Comparison of ENCODE assay signal across 1 fruit fly cellular context in genomic region chr2L:865851-866250, dm6.
A peak's percentile ranks its signal among the peaks of the same experiment; 100 is the strongest.
TF ChIP-seq lines count a peak whose summit lies in the region.

No protein-coding gene starts in this region.

TF ChIP-seq in whole organism, embryonic, 481 proteins besides CTCF, POLR2A, EP300 and RAD21 (continued from another document and continues in another):
- TF ChIP-seq ssp (GFP tag; IDR thresholded peaks at IDR 0.05; lab: Robert Waterston, UW) (peak; percentile 90), Hand (GFP tag; optimal IDR thresholded peaks at IDR 0.05; lab: Kevin White, UChicago) (peak; percentile 89), CG13287 (GFP tag; IDR thresholded peaks at IDR 0.05; lab: Robert Waterston, UW; ENCODE audit: partially characterized antibody) (no peak), Chrac-16 (GFP tag; optimal IDR thresholded peaks at IDR 0.05; lab: Kevin White, UChicago) (peak; percentile 96), B-H1 (GFP tag; IDR thresholded peaks at IDR 0.05; lab: Robert Waterston, UW) (peak; percentile 95), CG12391 (tag; optimal IDR thresholded peaks at IDR 0.05; lab: Kevin White, UChicago) (peak; percentile 97), CG6791 (GFP tag; IDR thresholded peaks at IDR 0.05; lab: Robert Waterston, UW; ENCODE audit: partially characterized antibody) (no peak), hth (optimal IDR thresholded peaks at IDR 0.05; lab: Kevin White, UChicago) (no peak), scrt (GFP tag; optimal IDR thresholded peaks at IDR 0.05; lab: Kevin White, UChicago) (peak; percentile 92), CG17912 (GFP tag; optimal IDR thresholded peaks at IDR 0.05; lab: Kevin White, UChicago) (peak; percentile 92), grau (tag; optimal IDR thresholded peaks at IDR 0.05; lab: Kevin White, UChicago) (peak; percentile 94), ATbp (GFP tag; optimal IDR thresholded peaks at IDR 0.05; lab: Kevin White, UChicago) (peak; percentile 97), CG10654 (GFP tag; optimal IDR thresholded peaks at IDR 0.05; lab: Kevin White, UChicago) (peak; percentile 94), br (optimal IDR thresholded peaks at IDR 0.05; lab: Kevin White, UChicago) (no peak), Eip74EF (GFP tag; optimal IDR thresholded peaks at IDR 0.05; lab: Kevin White, UChicago) (peak in 1 of 2 experiments; percentile 94), fu2 (GFP tag; optimal IDR thresholded peaks at IDR 0.05; lab: Kevin White, UChicago) (peak; percentile 93), bcd (GFP tag; optimal IDR thresholded peaks at IDR 0.05; lab: Kevin White, UChicago) (peak; percentile 96), CG11085 (GFP tag; IDR thresholded peaks at IDR 0.05; lab: Robert Waterston, UW) (peak; percentile 89), CG15073 (GFP tag; optimal IDR thresholded peaks at IDR 0.05; lab: Kevin White, UChicago) (peak; percentile 78), Rfx (GFP tag; IDR thresholded peaks at IDR 0.05; lab: Robert Waterston, UW) (peak; percentile 98), E2f1 (GFP tag; IDR thresholded peaks at IDR 0.05; lab: Robert Waterston, UW) (peak; percentile 95), CG7928 (GFP tag; optimal IDR thresholded peaks at IDR 0.05; lab: Kevin White, UChicago) (peak; percentile 77), CG1647 (GFP tag; optimal IDR thresholded peaks at IDR 0.05; lab: Kevin White, UChicago) (peak; percentile 96), CG3995 (GFP tag; optimal IDR thresholded peaks at IDR 0.05; lab: Kevin White, UChicago) (peak; percentile 70), zfh1 (GFP tag; IDR thresholded peaks at IDR 0.05; lab: Robert Waterston, UW) (peak; percentile 98), CG10979 (tag; optimal IDR thresholded peaks at IDR 0.05; lab: Kevin White, UChicago) (peak; percentile 95), CG12299 (tag; optimal IDR thresholded peaks at IDR 0.05; lab: Kevin White, UChicago) (peak; percentile 90), Lim3 (GFP tag; IDR thresholded peaks at IDR 0.05; lab: Robert Waterston, UW) (peak; percentile 90), ttk (GFP tag; IDR thresholded peaks at IDR 0.05; lab: Robert Waterston, UW) (peak; percentile 97), Jarid2 (GFP tag; optimal IDR thresholded peaks at IDR 0.05; lab: Kevin White, UChicago) (peak; percentile 77), CG6654 (GFP tag; optimal IDR thresholded peaks at IDR 0.05; lab: Kevin White, UChicago) (peak; percentile 77), tll (GFP tag; optimal IDR thresholded peaks at IDR 0.05; lab: Kevin White, UChicago) (peak in 1 of 2 experiments; percentile 71), ewg (GFP tag; optimal IDR thresholded peaks at IDR 0.05; lab: Kevin White, UChicago) (peak; percentile 91), CG30403 (GFP tag; optimal IDR thresholded peaks at IDR 0.05; lab: Kevin White, UChicago) (peak; percentile 98), kay (GFP tag; optimal IDR thresholded peaks at IDR 0.05; lab: Kevin White, UChicago) (peak; percentile 88), pros (GFP tag; optimal IDR thresholded peaks at IDR 0.05; lab: Kevin White, UChicago) (peak; percentile 49), danr (GFP tag; IDR thresholded peaks at IDR 0.05; lab: Robert Waterston, UW) (peak; percentile 93), CG3065 (GFP tag; optimal IDR thresholded peaks at IDR 0.05; lab: Kevin White, UChicago) (peak; percentile 86), CG14710 (tag; optimal IDR thresholded peaks at IDR 0.05; lab: Kevin White, UChicago) (peak; percentile 93), CG12744 (GFP tag; optimal IDR thresholded peaks at IDR 0.05; lab: Kevin White, UChicago) (peak; percentile 93), Six4 (GFP tag; optimal IDR thresholded peaks at IDR 0.05; lab: Kevin White, UChicago) (peak; percentile 94), cato (GFP tag; optimal IDR thresholded peaks at IDR 0.05; lab: Kevin White, UChicago; ENCODE audit: borderline replicate concordance) (peak; percentile 91), CG17568 (GFP tag; optimal IDR thresholded peaks at IDR 0.05; lab: Kevin White, UChicago) (peak; percentile 95), CG6683 (GFP tag; optimal IDR thresholded peaks at IDR 0.05; lab: Kevin White, UChicago) (peak; percentile 88), trh (GFP tag; optimal IDR thresholded peaks at IDR 0.05; lab: Kevin White, UChicago) (peak; percentile 94), Fer3 (tag; optimal IDR thresholded peaks at IDR 0.05; lab: Kevin White, UChicago) (peak; percentile 96), gro (GFP tag; optimal IDR thresholded peaks at IDR 0.05; lab: Kevin White, UChicago) (peak; percentile 96), CG2199 (GFP tag; IDR thresholded peaks at IDR 0.05; lab: Robert Waterston, UW) (peak; percentile 96), CG32767 (GFP tag; IDR thresholded peaks at IDR 0.05; lab: Robert Waterston, UW) (peak; percentile 93), CG17802 (tag; optimal IDR thresholded peaks at IDR 0.05; lab: Kevin White, UChicago) (peak; percentile 87), CG12769 (tag; optimal IDR thresholded peaks at IDR 0.05; lab: Kevin White, UChicago) (peak; percentile 98), ab (GFP tag; optimal IDR thresholded peaks at IDR 0.05; lab: Kevin White, UChicago) (peak; percentile 90), sisA (GFP tag; IDR thresholded peaks at IDR 0.05; lab: Robert Waterston, UW) (peak; percentile 96), pzg (GFP tag; optimal IDR thresholded peaks at IDR 0.05; lab: Kevin White, UChicago) (peak; percentile 16), esg (GFP tag; conservative IDR thresholded peaks at IDR 0.05; lab: Robert Waterston, UW) (peak; percentile 95), dati (GFP tag; IDR thresholded peaks at IDR 0.05; lab: Robert Waterston, UW) (peak; percentile 94), CG4820 (GFP tag; optimal IDR thresholded peaks at IDR 0.05; lab: Kevin White, UChicago) (peak; percentile 96), chinmo (GFP tag; IDR thresholded peaks at IDR 0.05; lab: Robert Waterston, UW; ENCODE audit: partially characterized antibody) (no peak), CG9932 (GFP tag; IDR thresholded peaks at IDR 0.05; lab: Robert Waterston, UW) (peak; percentile 95), CG8359 (GFP tag; optimal IDR thresholded peaks at IDR 0.05; lab: Kevin White, UChicago; ENCODE audit: borderline replicate concordance) (peak; percentile 87), Fer2 (tag; optimal IDR thresholded peaks at IDR 0.05; lab: Kevin White, UChicago) (peak; percentile 88), D (optimal IDR thresholded peaks at IDR 0.05; lab: Kevin White, UChicago) (no peak), D (GFP tag; optimal IDR thresholded peaks at IDR 0.05; lab: Kevin White, UChicago) (peak; percentile 90), Sox100B (GFP tag; optimal IDR thresholded peaks at IDR 0.05; lab: Kevin White, UChicago) (peak; percentile 91), Side (GFP tag; optimal IDR thresholded peaks at IDR 0.05; lab: Kevin White, UChicago) (peak; percentile 97), Lpt (GFP tag; optimal IDR thresholded peaks at IDR 0.05; lab: Kevin White, UChicago) (no peak), Max (GFP tag; optimal IDR thresholded peaks at IDR 0.05; lab: Kevin White, UChicago) (peak; percentile 96), ro (GFP tag; IDR thresholded peaks at IDR 0.05; lab: Robert Waterston, UW) (peak; percentile 89), jing (GFP tag; optimal IDR thresholded peaks at IDR 0.05; lab: Kevin White, UChicago) (peak; percentile 94), CG14667 (GFP tag; IDR thresholded peaks at IDR 0.05; lab: Robert Waterston, UW) (peak; percentile 91), exex (tag; optimal IDR thresholded peaks at IDR 0.05; lab: Kevin White, UChicago) (peak; percentile 63), gcm2 (GFP tag; optimal IDR thresholded peaks at IDR 0.05; lab: Kevin White, UChicago) (peak; percentile 95), schlank (tag; optimal IDR thresholded peaks at IDR 0.05; lab: Kevin White, UChicago) (peak; percentile 92), CG31388 (GFP tag; optimal IDR thresholded peaks at IDR 0.05; lab: Kevin White, UChicago) (peak; percentile 87), CG17829 (tag; optimal IDR thresholded peaks at IDR 0.05; lab: Kevin White, UChicago) (peak; percentile 97), klu (GFP tag; IDR thresholded peaks at IDR 0.05; lab: Robert Waterston, UW) (peak; percentile 90), shn (GFP tag; optimal IDR thresholded peaks at IDR 0.05; lab: Kevin White, UChicago) (peak; percentile 89), bbx (GFP tag; IDR thresholded peaks at IDR 0.05; lab: Robert Waterston, UW; ENCODE audit: partially characterized antibody) (no peak), vnd (GFP tag; IDR thresholded peaks at IDR 0.05; lab: Robert Waterston, UW; ENCODE audit: partially characterized antibody) (no peak), CG3726 (GFP tag; IDR thresholded peaks at IDR 0.05; lab: Robert Waterston, UW) (peak; percentile 92), ap (GFP tag; IDR thresholded peaks at IDR 0.05; lab: Robert Waterston, UW) (peak; percentile 95), Nf-YA (GFP tag; IDR thresholded peaks at IDR 0.05; lab: Robert Waterston, UW) (peak; percentile 92), CG3847 (GFP tag; IDR thresholded peaks at IDR 0.05; lab: Robert Waterston, UW) (peak; percentile 95), CG11398 (GFP tag; optimal IDR thresholded peaks at IDR 0.05; lab: Kevin White, UChicago) (peak; percentile 84), Nf-YC (tag; optimal IDR thresholded peaks at IDR 0.05; lab: Kevin White, UChicago) (peak; percentile 79), CG10147 (GFP tag; optimal IDR thresholded peaks at IDR 0.05; lab: Kevin White, UChicago) (peak; percentile 92), cwo (GFP tag; optimal IDR thresholded peaks at IDR 0.05; lab: Kevin White, UChicago) (peak; percentile 93), HmgZ (tag; optimal IDR thresholded peaks at IDR 0.05; lab: Kevin White, UChicago) (peak; percentile 97), org-1 (GFP tag; optimal IDR thresholded peaks at IDR 0.05; lab: Kevin White, UChicago) (peak; percentile 94), tio (GFP tag; optimal IDR thresholded peaks at IDR 0.05; lab: Kevin White, UChicago) (peak; percentile 96), nau (GFP tag; optimal IDR thresholded peaks at IDR 0.05; lab: Kevin White, UChicago) (peak; percentile 92), CG11723 (GFP tag; optimal IDR thresholded peaks at IDR 0.05; lab: Kevin White, UChicago) (peak; percentile 91), ftz-f1 (GFP tag; optimal IDR thresholded peaks at IDR 0.05; lab: Kevin White, UChicago) (peak; percentile 79), CG2875 (GFP tag; optimal IDR thresholded peaks at IDR 0.05; lab: Kevin White, UChicago) (peak; percentile 93), CG33213 (GFP tag; optimal IDR thresholded peaks at IDR 0.05; lab: Kevin White, UChicago) (peak; percentile 96), CG9797 (GFP tag; optimal IDR thresholded peaks at IDR 0.05; lab: Kevin White, UChicago) (peak; percentile 48), Gsc (GFP tag; IDR thresholded peaks at IDR 0.05; lab: Robert Waterston, UW) (peak; percentile 84), gt (GFP tag; IDR thresholded peaks at IDR 0.05; lab: Robert Waterston, UW) (peak; percentile 81), CG11456 (GFP tag; IDR thresholded peaks at IDR 0.05; lab: Robert Waterston, UW) (peak; percentile 97), CG43689 (GFP tag; IDR thresholded peaks at IDR 0.05; lab: Robert Waterston, UW) (peak; percentile 91), nmo (GFP tag; optimal IDR thresholded peaks at IDR 0.05; lab: Kevin White, UChicago) (peak; percentile 96), Sox102F (GFP tag; optimal IDR thresholded peaks at IDR 0.05; lab: Kevin White, UChicago) (peak; percentile 98), dmrt11E (tag; optimal IDR thresholded peaks at IDR 0.05; lab: Kevin White, UChicago) (peak; percentile 94), lmd (GFP tag; IDR thresholded peaks at IDR 0.05; lab: Robert Waterston, UW) (peak; percentile 96), nerfin-1 (tag; optimal IDR thresholded peaks at IDR 0.05; lab: Kevin White, UChicago) (peak; percentile 92), CG8765 (GFP tag; IDR thresholded peaks at IDR 0.05; lab: Robert Waterston, UW) (peak; percentile 93), Oaz (GFP tag; IDR thresholded peaks at IDR 0.05; lab: Robert Waterston, UW) (peak; percentile 93), Hmx (GFP tag; optimal IDR thresholded peaks at IDR 0.05; lab: Kevin White, UChicago) (peak; percentile 92), CG14860 (GFP tag; IDR thresholded peaks at IDR 0.05; lab: Robert Waterston, UW; ENCODE audit: partially characterized antibody) (no peak), CG15514 (GFP tag; optimal IDR thresholded peaks at IDR 0.05; lab: Kevin White, UChicago) (peak; percentile 85), bsh (GFP tag; optimal IDR thresholded peaks at IDR 0.05; lab: Kevin White, UChicago) (peak; percentile 89 to 96), CG12104 (GFP tag; optimal IDR thresholded peaks at IDR 0.05; lab: Kevin White, UChicago) (peak; percentile 95), gcm (GFP tag; optimal IDR thresholded peaks at IDR 0.05; lab: Kevin White, UChicago) (peak; percentile 95), wek (GFP tag; optimal IDR thresholded peaks at IDR 0.05; lab: Kevin White, UChicago) (peak; percentile 89), CG15269 (tag; optimal IDR thresholded peaks at IDR 0.05; lab: Kevin White, UChicago) (peak; percentile 96), CG4617 (GFP tag; optimal IDR thresholded peaks at IDR 0.05; lab: Kevin White, UChicago; ENCODE audit: borderline replicate concordance) (peak; percentile 92), ara (GFP tag; IDR thresholded peaks at IDR 0.05; lab: Robert Waterston, UW) (peak; percentile 97), inv (GFP tag; IDR thresholded peaks at IDR 0.05; lab: Robert Waterston, UW; ENCODE audit: partially characterized antibody) (no peak), bigmax (GFP tag; optimal IDR thresholded peaks at IDR 0.05; lab: Kevin White, UChicago) (peak; percentile 69), Doc2 (GFP tag; IDR thresholded peaks at IDR 0.05; lab: Robert Waterston, UW) (peak; percentile 73), CoRest (tag; optimal IDR thresholded peaks at IDR 0.05; lab: Kevin White, UChicago) (peak; percentile 96), CkIIα-i1 (GFP tag; IDR thresholded peaks at IDR 0.05; lab: Robert Waterston, UW) (peak; percentile 65), sens-2 (GFP tag; IDR thresholded peaks at IDR 0.05; lab: Robert Waterston, UW) (peak; percentile 95), CG18476 (GFP tag; optimal IDR thresholded peaks at IDR 0.05; lab: Kevin White, UChicago) (peak; percentile 95), Usf (GFP tag; optimal IDR thresholded peaks at IDR 0.05; lab: Kevin White, UChicago) (peak; percentile 87), CG3407 (GFP tag; optimal IDR thresholded peaks at IDR 0.05; lab: Kevin White, UChicago) (peak; percentile 95), CG6854 (GFP tag; optimal IDR thresholded peaks at IDR 0.05; lab: Kevin White, UChicago) (peak; percentile 90), pho (GFP tag; optimal IDR thresholded peaks at IDR 0.05; lab: Kevin White, UChicago) (peak; percentile 96), disco-r (GFP tag; optimal IDR thresholded peaks at IDR 0.05; lab: Kevin White, UChicago) (peak; percentile 89), Hsf (GFP tag; optimal IDR thresholded peaks at IDR 0.05; lab: Kevin White, UChicago) (peak; percentile 96), Hr78 (GFP tag; optimal IDR thresholded peaks at IDR 0.05; lab: Kevin White, UChicago) (peak in 1 of 2 experiments; percentile 94)
